Fruit fly (Drosophila melanogaster) Kc167 (cell line): ENCODE measurements around the gene CG6654.

Experiments used
- h ChIP-seq: fragments of >200 bp; optimal IDR thresholded peaks from 3 replicates; lab custom pipeline; 2018; ENCODE audit warnings: missing external identifiers
- insv ChIP-seq: fragments of >200 bp; optimal IDR thresholded peaks from 3 replicates; lab custom pipeline; 2018; ENCODE audit warnings: missing external identifiers
- psq ChIP-seq: fragments of >200 bp; optimal IDR thresholded peaks from 2 replicates; lab custom pipeline; 2017; ENCODE audit warnings: missing external identifiers
- ttk ChIP-seq: sonication (Bioruptor generic); optimal IDR thresholded peaks from 2 replicates; lab custom pipeline; 2017; ENCODE audit warnings: missing external identifiers

- no peak for TF ChIP-seq psq (lab: Kevin White, UChicago)
- TF ChIP-seq ttk (lab: Kevin White, UChicago) = no peak
- TF ChIP-seq h (lab: Kevin White, UChicago) = no peak
- no peak for TF ChIP-seq insv (lab: Kevin White, UChicago)
These were observed 5.5 kb upstream of the CG6654 start, which contains the start of the genes SIDL and CG12241 for dm6 chr3R:15218824-15219576.
